Worm (Caenorhabditis elegans) whole organism, L4/young adult: ENCODE data around the gene D1005.2.

Experiments
- W03F9.2 ChIP-seq: fragments of 150-350 bp; optimal IDR thresholded peaks from 2 replicates; lab custom pipeline; 2014; ENCODE audit warnings: missing biosample characterization, missing genetic modification characterization
- him-1 ChIP-seq: sonication (generic microtip); optimal IDR thresholded peaks from 2 replicates; lab custom pipeline; 2016; ENCODE audit warnings: missing genotype, missing genetic modification reagents, missing genetic modification characterization, missing compliant biosample characterization

ce11 chrX:1502914-1503313 lies 44.1 kb downstream of the D1005.2 start:
- TF ChIP-seq him-1 (tag; lab: Kevin White, UChicago) (no peak), W03F9.2 (tag; lab: Kevin White, UChicago) (no peak)
